Fruit fly (Drosophila melanogaster): ENCODE results near the gene Msp300.

Gene Msp300

DNA sequence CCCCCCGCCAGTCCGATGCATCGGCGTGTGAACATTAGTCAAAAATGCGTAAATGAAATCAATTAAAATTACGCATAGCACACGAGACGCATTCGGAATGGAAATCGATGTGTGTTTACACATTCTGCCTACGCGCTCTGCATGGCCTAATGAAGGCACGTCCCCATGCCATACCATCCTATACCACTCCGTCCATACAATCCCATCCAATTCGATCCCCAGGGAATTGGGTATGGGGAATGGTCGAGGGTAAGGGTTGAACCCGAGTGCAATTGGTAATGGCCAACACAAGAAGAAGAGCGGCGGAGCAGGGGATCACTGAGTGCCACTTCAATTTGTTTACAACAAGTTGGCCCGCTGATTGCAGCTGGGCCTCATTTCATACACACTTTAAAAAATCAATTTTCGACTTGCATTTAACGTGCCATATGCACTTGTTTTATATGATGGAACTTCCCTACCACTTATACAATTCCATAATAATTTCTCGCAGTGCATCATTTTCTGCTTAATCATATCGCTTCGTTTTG, 144.8 kb downstream of the Msp300 start (continued):
- TF ChIP-seq CG12942 (GFP tag; optimal IDR thresholded peaks at IDR 0.05) (no peak), slbo (GFP tag; IDR thresholded peaks at IDR 0.05) (no peak), fd96Cb (tag; optimal IDR thresholded peaks at IDR 0.05) (peak; percentile 36), CG10543 (GFP tag; optimal IDR thresholded peaks at IDR 0.05) (no peak), ewg (GFP tag; optimal IDR thresholded peaks at IDR 0.05) (peak; percentile 33), CG31365 (tag; optimal IDR thresholded peaks at IDR 0.05) (no peak), fu2 (GFP tag; optimal IDR thresholded peaks at IDR 0.05) (no peak), mirr (GFP tag; optimal IDR thresholded peaks at IDR 0.05) (no peak), Aef1 (GFP tag; IDR thresholded peaks at IDR 0.05) (no peak), ssp (GFP tag; IDR thresholded peaks at IDR 0.05) (no peak), Taf1 (GFP tag; IDR thresholded peaks at IDR 0.05) (no peak), CG1024 (GFP tag; IDR thresholded peaks at IDR 0.05) (0 out of 2 replicates have a peak, but pooled peaks have one; percentile 30), hb (GFP tag; IDR thresholded peaks at IDR 0.05; ENCODE audit: partially characterized antibody) (no peak), CG11456 (GFP tag; IDR thresholded peaks at IDR 0.05) (no peak), kah (GFP tag; optimal IDR thresholded peaks at IDR 0.05) (peak; percentile 42), D (optimal IDR thresholded peaks at IDR 0.05) (no peak), D (GFP tag; optimal IDR thresholded peaks at IDR 0.05) (peak; percentile 44), C15 (GFP tag; IDR thresholded peaks at IDR 0.05) (no peak), sc (optimal IDR thresholded peaks at IDR 0.05) (no peak), sc (GFP tag; optimal IDR thresholded peaks at IDR 0.05) (peak; percentile 24), Opbp (GFP tag; IDR thresholded peaks at IDR 0.05; ENCODE audit: partially characterized antibody) (no peak), HLH54F (GFP tag; optimal IDR thresholded peaks at IDR 0.05) (no peak), Doc3 (GFP tag; IDR thresholded peaks at IDR 0.05; ENCODE audit: partially characterized antibody) (no peak), schlank (tag; optimal IDR thresholded peaks at IDR 0.05) (no peak), sim (GFP tag; IDR thresholded peaks at IDR 0.05) (no peak), fd64A (GFP tag; optimal IDR thresholded peaks at IDR 0.05) (no peak), CG8924 (tag; optimal IDR thresholded peaks at IDR 0.05) (peak; percentile 48), vvl (GFP tag; IDR thresholded peaks at IDR 0.05) (peak; percentile 79; the same call in 1 of the 2 replicates), dimm (GFP tag; IDR thresholded peaks at IDR 0.05) (no peak), CG6689 (GFP tag; IDR thresholded peaks at IDR 0.05) (no peak), Meics (GFP tag; optimal IDR thresholded peaks at IDR 0.05) (no peak), CG17612 (GFP tag; IDR thresholded peaks at IDR 0.05) (no peak), CG15269 (tag; optimal IDR thresholded peaks at IDR 0.05) (no peak), crc (GFP tag; optimal IDR thresholded peaks at IDR 0.05) (no peak), CG4424 (GFP tag; optimal IDR thresholded peaks at IDR 0.05) (peak; percentile 55), twi (tag; optimal IDR thresholded peaks at IDR 0.05) (peak; percentile 46), Abd-B (GFP tag; optimal IDR thresholded peaks at IDR 0.05) (no peak), CG12236 (GFP tag; optimal IDR thresholded peaks at IDR 0.05) (no peak), Antp (GFP tag; optimal IDR thresholded peaks at IDR 0.05) (peak; percentile 7), jumu (GFP tag; optimal IDR thresholded peaks at IDR 0.05) (no peak), CG13287 (GFP tag; IDR thresholded peaks at IDR 0.05; ENCODE audit: partially characterized antibody) (no peak), CG30431 (GFP tag; optimal IDR thresholded peaks at IDR 0.05) (peak; percentile 7), CG4360 (GFP tag; IDR thresholded peaks at IDR 0.05) (no peak), CG6272 (GFP tag; IDR thresholded peaks at IDR 0.05) (no peak), CG13123 (GFP tag; optimal IDR thresholded peaks at IDR 0.05) (no peak), mam (GFP tag; optimal IDR thresholded peaks at IDR 0.05) (no peak), CG11695 (GFP tag; IDR thresholded peaks at IDR 0.05) (no peak), YL-1 (GFP tag; optimal IDR thresholded peaks at IDR 0.05) (no peak), stc (GFP tag; IDR thresholded peaks at IDR 0.05) (no peak), CG8089 (GFP tag; optimal IDR thresholded peaks at IDR 0.05) (peak; percentile 49), Lpt (GFP tag; optimal IDR thresholded peaks at IDR 0.05) (no peak), CG2889 (GFP tag; IDR thresholded peaks at IDR 0.05) (no peak), CG4282 (GFP tag; optimal IDR thresholded peaks at IDR 0.05) (peak; percentile 2)

All from whole organism, embryonic.